Worm (Caenorhabditis elegans) whole organism, young adult: ENCODE data around the gene hir-1.

Source experiments
- B0261.1 ChIP-seq: sonication (generic microtip); optimal IDR thresholded peaks from 2 replicates; lab custom pipeline; 2016; ENCODE audit warnings: mild to moderate bottlenecking, missing genetic modification characterization, moderate library complexity, missing compliant biosample characterization
- F10E7.11 ChIP-seq: sonication (generic microtip); optimal IDR thresholded peaks from 2 replicates; lab custom pipeline; 2017; ENCODE audit warnings: mild to moderate bottlenecking, missing genetic modification characterization, moderate library complexity, missing compliant biosample characterization
- F23B12.7 ChIP-seq: sonication (generic microtip); optimal IDR thresholded peaks from 2 replicates; lab custom pipeline; 2017; ENCODE audit warnings: missing genetic modification characterization, mild to moderate bottlenecking, missing compliant biosample characterization, antibody characterized with exemption, moderate library complexity; ENCODE audit not compliant: insufficient read depth
- F33H1.4 ChIP-seq: fragments of 200-800 bp; sonication (Bioruptor generic); IDR thresholded peaks from 2 replicates; pipeline ENCODE4 v1.3.6; 2022; ENCODE audit warnings: missing genetic modification reagents, missing genetic modification characterization, missing compliant biosample characterization
- F37B4.10 ChIP-seq: fragments of 200-800 bp; sonication (Bioruptor generic); IDR thresholded peaks from 2 replicates; pipeline ENCODE4 v1.3.6; 2022; ENCODE audit warnings: missing genetic modification characterization, missing compliant biosample characterization
- F39B2.1 ChIP-seq: fragments of 200-800 bp; sonication (Bioruptor generic); IDR thresholded peaks from 2 replicates; pipeline ENCODE4 v1.3.6; 2022; ENCODE audit warnings: missing genetic modification reagents, missing genetic modification characterization, missing compliant biosample characterization
- F49E8.2 ChIP-seq: sonication (generic microtip); optimal IDR thresholded peaks from 3 replicates; lab custom pipeline; 2017; ENCODE audit warnings: missing genetic modification characterization, mild to moderate bottlenecking, missing compliant biosample characterization, antibody characterized with exemption, moderate library complexity; ENCODE audit not compliant: insufficient read depth
- F55B11.4 ChIP-seq: sonication (generic microtip); optimal IDR thresholded peaks from 2 replicates; lab custom pipeline; 2016; ENCODE audit warnings: missing compliant biosample characterization, missing genetic modification characterization, borderline replicate concordance; ENCODE audit not compliant: insufficient read depth
- F57C9.4 ChIP-seq: sonication (generic microtip); optimal IDR thresholded peaks from 2 replicates; lab custom pipeline; 2017; ENCODE audit warnings: mild to moderate bottlenecking, missing genetic modification characterization, missing compliant biosample characterization
- T26A5.8 ChIP-seq: sonication (generic microtip); optimal IDR thresholded peaks from 2 replicates; lab custom pipeline; 2016; ENCODE audit warnings: missing genetic modification characterization, missing compliant biosample characterization
- Y67H2A.10 ChIP-seq: fragments of 200-800 bp; sonication (Bioruptor generic); conservative IDR thresholded peaks from 2 replicates; pipeline ENCODE4 v1.3.6; 2022; ENCODE audit warnings: missing genetic modification reagents, missing genetic modification characterization, missing compliant biosample characterization
- Y79H2A.3 ChIP-seq: fragments of 200-800 bp; sonication (Bioruptor generic); conservative IDR thresholded peaks from 2 replicates; pipeline ENCODE4 v1.3.6; 2022; ENCODE audit warnings: missing genetic modification reagents, missing genetic modification characterization, missing compliant biosample characterization
- aptf-2 ChIP-seq: fragments of 200-800 bp; sonication (Bioruptor generic); conservative IDR thresholded peaks from 2 replicates; pipeline ENCODE4 v1.3.6; 2022; ENCODE audit warnings: missing genetic modification reagents, missing genetic modification characterization, missing compliant biosample characterization
- aptf-3 ChIP-seq: fragments of 200-800 bp; sonication (Bioruptor generic); IDR thresholded peaks from 2 replicates; pipeline ENCODE4 v1.3.6; 2022; ENCODE audit warnings: missing genetic modification characterization, missing compliant biosample characterization
- atf-7 ChIP-seq: sonication (generic microtip); optimal IDR thresholded peaks from 2 replicates; lab custom pipeline; 2017; ENCODE audit warnings: mild to moderate bottlenecking, missing genetic modification characterization, missing compliant biosample characterization
- athp-1 ChIP-seq: sonication (generic microtip); optimal IDR thresholded peaks from 2 replicates; lab custom pipeline; 2017; ENCODE audit warnings: mild to moderate bottlenecking, missing genetic modification characterization, missing compliant biosample characterization
- attf-3 ChIP-seq: fragments of 200-800 bp; sonication (Bioruptor generic); conservative IDR thresholded peaks from 2 replicates; pipeline ENCODE4 v1.3.6; 2022; ENCODE audit warnings: missing genetic modification reagents, missing genetic modification characterization, missing compliant biosample characterization
- attf-5 ChIP-seq: fragments of 200-800 bp; sonication (Bioruptor generic); optimal IDR thresholded peaks from 2 replicates; lab custom pipeline; 2018; ENCODE audit warnings: mild to moderate bottlenecking, missing genetic modification characterization, missing compliant biosample characterization
- bed-2 ChIP-seq: fragments of 200-800 bp; sonication (Bioruptor generic); IDR thresholded peaks from 2 replicates; pipeline ENCODE4 v1.3.6; 2022; ENCODE audit warnings: missing genetic modification reagents, missing genetic modification characterization, missing compliant biosample characterization
- cebp-1 ChIP-seq, 2 experiments: fragments of 200-800 bp in 1 of 2; sonication (Bioruptor generic) in 1 of 2; sonication (generic microtip) in 1 of 2; IDR thresholded peaks in 1 of 2; optimal IDR thresholded peaks in 1 of 2; 2 replicates each; pipeline versions ENCODE4 v1.3.6 to Lab custom; 2017 to 2022; ENCODE audit warnings: missing compliant biosample characterization in 2 of 2, missing genetic modification characterization in 2 of 2, mild to moderate bottlenecking in 1 of 2, missing genetic modification reagents in 1 of 2, moderate library complexity in 1 of 2
- cebp-2 ChIP-seq: fragments of 200-800 bp; sonication (Bioruptor generic); IDR thresholded peaks from 2 replicates; pipeline ENCODE4 v1.3.6; 2022; ENCODE audit warnings: missing genetic modification characterization, missing compliant biosample characterization
- ceh-91 ChIP-seq: fragments of 200-800 bp; sonication (Bioruptor generic); IDR thresholded peaks from 2 replicates; pipeline ENCODE4 v1.3.6; 2022; ENCODE audit warnings: missing genetic modification reagents, missing genetic modification characterization, missing compliant biosample characterization
- chd-7 ChIP-seq: sonication (generic microtip); optimal IDR thresholded peaks from 2 replicates; lab custom pipeline; 2016; ENCODE audit warnings: mild to moderate bottlenecking, missing genetic modification characterization, moderate library complexity, missing compliant biosample characterization
- dox-1 ChIP-seq: fragments of 200-800 bp; sonication (Bioruptor generic); IDR thresholded peaks from 2 replicates; pipeline ENCODE4 v1.3.6; 2022; ENCODE audit warnings: missing genetic modification reagents, missing genetic modification characterization, missing compliant biosample characterization
- efl-1 ChIP-seq: fragments of 150-350 bp; optimal IDR thresholded peaks from 2 replicates; lab custom pipeline; 2014; ENCODE audit warnings: missing biosample characterization, missing genetic modification reagents, missing genetic modification characterization
- hmg-1.2 ChIP-seq: fragments of 200-800 bp; sonication (Bioruptor generic); IDR thresholded peaks from 2 replicates; pipeline ENCODE4 v1.3.6; 2022; ENCODE audit warnings: missing genetic modification reagents, missing genetic modification characterization, missing compliant biosample characterization
- hmg-20 ChIP-seq: fragments of 200-800 bp; sonication (Bioruptor generic); IDR thresholded peaks from 2 replicates; pipeline ENCODE4 v1.3.6; 2022; ENCODE audit warnings: missing genetic modification reagents, missing genetic modification characterization, missing compliant biosample characterization
- hrde-1 ChIP-seq: sonication (generic microtip); optimal IDR thresholded peaks from 2 replicates; lab custom pipeline; 2016; ENCODE audit warnings: missing genetic modification characterization, mild to moderate bottlenecking, missing compliant biosample characterization, moderate library complexity, missing genotype, missing genetic modification reagents, borderline replicate concordance
- hsf-1 ChIP-seq: fragments of 200-800 bp; sonication (Bioruptor generic); IDR thresholded peaks from 2 replicates; pipeline ENCODE4 v1.3.6; 2022; ENCODE audit warnings: missing genetic modification reagents, missing genetic modification characterization, missing compliant biosample characterization
- lag-1 ChIP-seq: fragments of 200-800 bp; sonication (Bioruptor generic); IDR thresholded peaks from 2 replicates; pipeline ENCODE4 v1.3.6; 2022; ENCODE audit warnings: missing genetic modification reagents, missing genetic modification characterization, missing compliant biosample characterization
- lin-54 ChIP-seq: fragments of 200-800 bp; sonication (Bioruptor generic); optimal IDR thresholded peaks from 2 replicates; lab custom pipeline; 2018; ENCODE audit warnings: mild to moderate bottlenecking, missing genetic modification characterization, missing compliant biosample characterization
- lsl-1 ChIP-seq: fragments of 200-800 bp; sonication (Bioruptor generic); optimal IDR thresholded peaks from 2 replicates; lab custom pipeline; 2018; ENCODE audit warnings: mild to moderate bottlenecking, missing genetic modification characterization, moderate library complexity, missing compliant biosample characterization
- madf-10 ChIP-seq: sonication (generic microtip); optimal IDR thresholded peaks from 2 replicates; lab custom pipeline; 2016; ENCODE audit warnings: mild to moderate bottlenecking, missing genetic modification characterization, missing compliant biosample characterization
- madf-3 ChIP-seq: fragments of 200-800 bp; sonication (Bioruptor generic); IDR thresholded peaks from 2 replicates; pipeline ENCODE4 v1.3.6; 2022; ENCODE audit warnings: missing genetic modification reagents, missing genetic modification characterization, missing compliant biosample characterization
- madf-6 ChIP-seq: fragments of 200-800 bp; sonication (Bioruptor generic); IDR thresholded peaks from 2 replicates; pipeline ENCODE4 v1.3.6; 2022; ENCODE audit warnings: missing genetic modification reagents, missing genetic modification characterization, missing compliant biosample characterization
- madf-8 ChIP-seq: fragments of 200-800 bp; sonication (Bioruptor generic); conservative IDR thresholded peaks from 2 replicates; pipeline ENCODE4 v1.3.6; 2022; ENCODE audit warnings: missing genetic modification reagents, missing genetic modification characterization, missing compliant biosample characterization
- mel-28 ChIP-seq: sonication (generic microtip); optimal IDR thresholded peaks from 2 replicates; lab custom pipeline; 2016; ENCODE audit warnings: borderline replicate concordance, mild to moderate bottlenecking, missing genetic modification characterization, missing compliant biosample characterization
- mxl-1 ChIP-seq: sonication (generic microtip); optimal IDR thresholded peaks from 2 replicates; lab custom pipeline; 2016; ENCODE audit warnings: missing genetic modification characterization, missing compliant biosample characterization
- nhr-27 ChIP-seq: fragments of 200-800 bp; sonication (Bioruptor generic); optimal IDR thresholded peaks from 2 replicates; lab custom pipeline; 2018; ENCODE audit warnings: mild to moderate bottlenecking, missing genetic modification characterization, moderate library complexity, missing compliant biosample characterization
- pbrm-1 ChIP-seq: fragments of 200-800 bp; sonication (Bioruptor generic); IDR thresholded peaks from 2 replicates; pipeline ENCODE4 v1.3.6; 2022; ENCODE audit warnings: missing genetic modification reagents, missing genetic modification characterization, missing compliant biosample characterization
- rcor-1 ChIP-seq: fragments of 200-800 bp; sonication (Bioruptor generic); IDR thresholded peaks from 2 replicates; pipeline ENCODE4 v1.3.6; 2022; ENCODE audit warnings: missing genetic modification reagents, missing genetic modification characterization, missing compliant biosample characterization
- repo-1 ChIP-seq: sonication (generic microtip); optimal IDR thresholded peaks from 2 replicates; lab custom pipeline; 2017; ENCODE audit warnings: mild to moderate bottlenecking, missing genetic modification characterization, missing compliant biosample characterization
- snpc-1.3 ChIP-seq: sonication (generic microtip); optimal IDR thresholded peaks from 2 replicates; lab custom pipeline; 2017; ENCODE audit warnings: missing genetic modification characterization, mild to moderate bottlenecking, missing compliant biosample characterization, antibody characterized with exemption, moderate library complexity, missing genotype, missing genetic modification reagents; ENCODE audit not compliant: insufficient read depth
- sptf-2 ChIP-seq: fragments of 200-800 bp; sonication (Bioruptor generic); optimal IDR thresholded peaks from 2 replicates; lab custom pipeline; 2018; ENCODE audit warnings: mild to moderate bottlenecking, missing genetic modification characterization, missing compliant biosample characterization
- xnd-1 ChIP-seq: sonication (generic microtip); optimal IDR thresholded peaks from 2 replicates; lab custom pipeline; 2016; ENCODE audit warnings: missing genotype, missing genetic modification reagents, missing genetic modification characterization, missing compliant biosample characterization
- zfh-2 ChIP-seq: fragments of 200-800 bp; sonication (Bioruptor generic); conservative IDR thresholded peaks from 2 replicates; pipeline ENCODE4 v1.3.6; 2022; ENCODE audit warnings: missing genetic modification reagents, missing genetic modification characterization, missing compliant biosample characterization
- ztf-26 ChIP-seq: sonication (generic microtip); optimal IDR thresholded peaks from 2 replicates; lab custom pipeline; 2017; ENCODE audit warnings: missing genetic modification characterization, missing compliant biosample characterization

hir-1 gene

ce11 chrV:5536240-5536811 lies 14.4 kb downstream of the hir-1 start, which contains the start of the genes cox-16 and syp-2:
cox-16 (minus strand) TSS chrV:5536243.
syp-2 (plus strand) TSS chrV:5536487.
- no peak for TF ChIP-seq mel-28 (tag; lab: Kevin White, UChicago)
- no peak for TF ChIP-seq B0261.1
- TF ChIP-seq rcor-1 = peak; percentile 31; the same call in 1 of the 2 replicates
- TF ChIP-seq F10E7.11 (tag; lab: Kevin White, UChicago) = no peak
- peak; percentile 98 for TF ChIP-seq lsl-1 (GFP tag; lab: Kevin White, UChicago)
- peak; percentile 58 for TF ChIP-seq lin-54 (GFP tag; lab: Kevin White, UChicago)
- no peak for TF ChIP-seq hmg-20
- no peak for TF ChIP-seq bed-2 (GFP tag; lab: Robert Waterston, UW)
- no peak for TF ChIP-seq F39B2.1 (GFP tag; lab: Robert Waterston, UW)
- no peak for TF ChIP-seq aptf-3 (GFP tag; lab: Robert Waterston, UW)
- TF ChIP-seq repo-1 (tag; lab: Kevin White, UChicago) = no peak
- no peak for TF ChIP-seq hsf-1 (GFP tag; lab: Robert Waterston, UW)
- no peak for TF ChIP-seq Y79H2A.3 (GFP tag; lab: Robert Waterston, UW)
- TF ChIP-seq zfh-2 (GFP tag; lab: Robert Waterston, UW) = no peak
- peak; percentile 31 for TF ChIP-seq snpc-1.3
- peak; percentile 82 for TF ChIP-seq ceh-91 (GFP tag; lab: Robert Waterston, UW)
- TF ChIP-seq efl-1 (GFP tag; lab: Kevin White, UChicago) = peak; percentile 19
- TF ChIP-seq madf-10 (tag; lab: Kevin White, UChicago) = no peak
- TF ChIP-seq F55B11.4 (tag; lab: Kevin White, UChicago) = no peak
- peak; percentile 88 for TF ChIP-seq xnd-1 (tag; lab: Kevin White, UChicago)
- TF ChIP-seq F37B4.10 = no peak
- TF ChIP-seq ztf-26 (tag; lab: Kevin White, UChicago) = no peak
- no peak for TF ChIP-seq cebp-2 (GFP tag; lab: Robert Waterston, UW)
- TF ChIP-seq F57C9.4 = no peak
- TF ChIP-seq hmg-1.2 (GFP tag; lab: Robert Waterston, UW) = peak; percentile 25; the same call in 1 of the 2 replicates
- TF ChIP-seq aptf-2 (GFP tag; lab: Robert Waterston, UW) = no peak
- TF ChIP-seq sptf-2 = no peak
- TF ChIP-seq F49E8.2 (tag; lab: Kevin White, UChicago) = peak; percentile 67
- no peak for TF ChIP-seq T26A5.8
- TF ChIP-seq Y67H2A.10 (GFP tag; lab: Robert Waterston, UW) = no peak
- TF ChIP-seq F33H1.4 (GFP tag; lab: Robert Waterston, UW) = peak; percentile 89
- TF ChIP-seq madf-6 (GFP tag; lab: Robert Waterston, UW) = peak; percentile 95
- peak; percentile 86 for TF ChIP-seq madf-8 (GFP tag; lab: Robert Waterston, UW)
- no peak for TF ChIP-seq hrde-1
- peak; percentile 93 for TF ChIP-seq attf-3 (GFP tag; lab: Robert Waterston, UW)
- TF ChIP-seq mxl-1 (tag; lab: Kevin White, UChicago) = no peak
- no peak for TF ChIP-seq atf-7 (tag; lab: Kevin White, UChicago)
- TF ChIP-seq pbrm-1 = peak; percentile 32; the same call in 1 of the 2 replicates
- TF ChIP-seq dox-1 (GFP tag; lab: Robert Waterston, UW) = peak; percentile 48; the same call in 1 of the 2 replicates
- no peak for TF ChIP-seq attf-5 (GFP tag; lab: Kevin White, UChicago)
- peak; percentile 48 for TF ChIP-seq F23B12.7 (tag; lab: Kevin White, UChicago)
- no peak for TF ChIP-seq nhr-27 (tag; lab: Kevin White, UChicago)
- TF ChIP-seq lag-1 (GFP tag; lab: Robert Waterston, UW) = no peak
- TF ChIP-seq madf-3 (GFP tag; lab: Robert Waterston, UW) = no peak
- TF ChIP-seq chd-7 = no peak
- no peak for TF ChIP-seq cebp-1 (GFP tag; IDR thresholded peaks at IDR 0.05; lab: Robert Waterston, UW)
- no peak for TF ChIP-seq cebp-1 (tag; optimal IDR thresholded peaks at IDR 0.05; lab: Kevin White, UChicago)
- no peak for TF ChIP-seq athp-1 (tag; lab: Kevin White, UChicago)
